Fruit fly (Drosophila melanogaster): ENCODE measurements around the gene CG7567.

DNA sequence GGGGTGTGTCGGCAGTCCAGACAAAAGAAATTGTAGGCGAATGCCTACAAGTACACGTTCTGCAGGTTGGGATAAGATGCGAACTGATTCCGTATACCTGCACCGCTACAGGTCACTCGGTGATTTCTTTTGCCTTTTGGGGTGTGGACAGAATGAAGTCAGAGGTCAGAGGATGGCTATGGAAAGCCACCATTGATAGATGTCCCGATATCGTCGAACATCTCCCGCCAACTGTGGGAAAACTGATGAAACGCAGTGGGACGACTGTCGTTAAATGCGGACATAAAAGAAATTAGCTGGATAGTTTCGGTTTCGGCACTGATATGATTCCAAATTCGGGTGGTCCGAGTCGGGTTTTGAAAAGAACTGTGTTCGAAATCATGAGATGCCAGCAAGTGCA is 1.2 kb downstream of the CG7567 start:
- TF ChIP-seq lov (optimal IDR thresholded peaks at IDR 0.05): no peak
- TF ChIP-seq lov (GFP tag; IDR thresholded peaks at IDR 0.05): no peak
- TF ChIP-seq CG13123 (GFP tag; optimal IDR thresholded peaks at IDR 0.05): no peak
- TF ChIP-seq vfl (GFP tag; optimal IDR thresholded peaks at IDR 0.05): no peak
- TF ChIP-seq zf30C (GFP tag; optimal IDR thresholded peaks at IDR 0.05): no peak
- no peak for TF ChIP-seq unc-4 (GFP tag; IDR thresholded peaks at IDR 0.05; ENCODE audit: partially characterized antibody)
